Worm (Caenorhabditis elegans): ENCODE measurements around the gene D1054.3.

DNA sequence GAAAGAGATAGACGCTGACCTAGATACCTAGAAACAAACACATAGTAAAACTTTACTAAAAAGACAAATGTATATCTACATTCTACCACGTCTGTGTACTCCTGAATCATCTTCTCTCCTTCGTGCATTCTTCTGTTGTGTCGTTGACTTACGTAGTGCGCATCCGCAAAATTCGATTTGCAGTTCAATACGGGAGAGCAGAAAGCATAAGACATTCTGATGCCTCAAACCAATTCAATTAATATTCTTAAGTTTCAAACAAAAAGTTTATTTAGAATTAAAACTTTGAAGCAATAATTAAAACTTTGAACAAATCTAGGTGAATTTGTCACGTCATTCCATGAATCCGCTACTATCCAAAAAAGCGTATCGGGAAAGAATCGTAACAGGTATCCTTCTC, 45.6 kb downstream of the D1054.3 start:
- no peak for TF ChIP-seq ZK546.5 (tag; optimal IDR thresholded peaks at IDR 0.05)
- TF ChIP-seq elt-1 (tag; optimal IDR thresholded peaks at IDR 0.05): no peak
- TF ChIP-seq nhr-77 (tag; optimal IDR thresholded peaks at IDR 0.05): no peak
- TF ChIP-seq ama-1 (optimal IDR thresholded peaks at IDR 0.05): no peak
- no peak for TF ChIP-seq nhr-11 (tag; optimal IDR thresholded peaks at IDR 0.05)
- no peak for TF ChIP-seq fos-1 (tag; optimal IDR thresholded peaks at IDR 0.05)
- TF ChIP-seq snpc-4 (tag; optimal IDR thresholded peaks at IDR 0.05): no peak
- TF ChIP-seq dmd-4 (tag; optimal IDR thresholded peaks at IDR 0.05): no peak
- TF ChIP-seq aly-2 (tag; optimal IDR thresholded peaks at IDR 0.05): no peak
- no peak for TF ChIP-seq sma-3 (GFP tag; optimal IDR thresholded peaks at IDR 0.05)
- TF ChIP-seq Y55F3AM.14 (GFP tag; optimal IDR thresholded peaks at IDR 0.05): no peak
- TF ChIP-seq mab-5 (tag; optimal IDR thresholded peaks at IDR 0.05): no peak
- TF ChIP-seq unc-62 (GFP tag; optimal IDR thresholded peaks at IDR 0.05): no peak
- TF ChIP-seq mdl-1 (tag; optimal IDR thresholded peaks at IDR 0.05): no peak
